Worm (Caenorhabditis elegans) whole organism, L4 larva: Measurements from ENCODE around the gene Y50D4A.6.

Experiments
- F26F4.8 ChIP-seq: fragments of 200-800 bp; sonication (Bioruptor generic); conservative IDR thresholded peaks from 2 replicates; pipeline ENCODE4 v1.3.6; 2022; ENCODE audit warnings: missing genetic modification characterization, missing compliant biosample characterization
- F37D6.2 ChIP-seq: sonication (generic microtip); optimal IDR thresholded peaks from 2 replicates; lab custom pipeline; 2016; ENCODE audit warnings: mild to moderate bottlenecking, missing genetic modification characterization, missing compliant biosample characterization
- R02D3.7 ChIP-seq: fragments of 150-350 bp; sonication (generic microtip); optimal IDR thresholded peaks from 3 replicates; lab custom pipeline; 2014; ENCODE audit warnings: missing biosample characterization, missing genetic modification characterization
- T26A8.4 ChIP-seq: fragments of 200-800 bp; sonication (Bioruptor generic); IDR thresholded peaks from 2 replicates; pipeline ENCODE4 v1.3.6; 2022; ENCODE audit warnings: missing genetic modification characterization, missing compliant biosample characterization
- Y105C5A.15 ChIP-seq: fragments of 200-800 bp; sonication (Bioruptor generic); IDR thresholded peaks from 2 replicates; pipeline ENCODE4 v1.3.6; 2022; ENCODE audit warnings: missing genetic modification characterization, missing compliant biosample characterization
- Y5F2A.4 ChIP-seq: fragments of 200-800 bp; sonication (Bioruptor generic); optimal IDR thresholded peaks from 2 replicates; lab custom pipeline; 2018; ENCODE audit warnings: mild to moderate bottlenecking, missing genetic modification characterization, missing compliant biosample characterization
- ZK546.5 ChIP-seq, 2 experiments: sonication (generic microtip); optimal IDR thresholded peaks; 2 replicates each; lab custom pipeline; 2017; ENCODE audit warnings: missing biosample characterization in 2 of 2, missing genetic modification characterization in 2 of 2
- aha-1 ChIP-seq: fragments of 150-350 bp; peaks from one replicate; lab custom pipeline; 2014; ENCODE audit warnings: missing biosample characterization, missing genetic modification characterization
- aly-2 ChIP-seq: sonication (generic microtip); optimal IDR thresholded peaks from 2 replicates; lab custom pipeline; 2018; ENCODE audit warnings: missing biosample characterization, missing genetic modification characterization
- ama-1 ChIP-seq: fragments of 150-350 bp; optimal IDR thresholded peaks from 2 replicates; lab custom pipeline; 2014; ENCODE audit warnings: inconsistent platforms, mixed read lengths
- ceh-32 ChIP-seq: sonication (generic microtip); optimal IDR thresholded peaks from 2 replicates; lab custom pipeline; 2016; ENCODE audit warnings: mild to moderate bottlenecking, missing genetic modification characterization, missing compliant biosample characterization; ENCODE audit not compliant: poor library complexity
- ceh-62 ChIP-seq: sonication (generic microtip); optimal IDR thresholded peaks from 2 replicates; lab custom pipeline; 2017; ENCODE audit warnings: missing biosample characterization, missing genetic modification characterization
- ces-1 ChIP-seq: fragments of 150-350 bp; sonication (generic microtip); optimal IDR thresholded peaks from 4 replicates; lab custom pipeline; 2014; ENCODE audit warnings: missing biosample characterization, missing genetic modification reagents, missing genetic modification characterization
- cey-2 ChIP-seq: sonication (generic microtip); optimal IDR thresholded peaks from 3 replicates; lab custom pipeline; 2017; ENCODE audit warnings: missing genetic modification characterization, mild to moderate bottlenecking, missing compliant biosample characterization, antibody characterized with exemption, borderline replicate concordance; ENCODE audit not compliant: insufficient read depth
- ctbp-1 ChIP-seq: fragments of 200-800 bp; sonication (Bioruptor generic); IDR thresholded peaks from 2 replicates; pipeline ENCODE4 v1.3.6; 2022; ENCODE audit warnings: missing genetic modification reagents, missing genetic modification characterization, missing compliant biosample characterization
- daf-12 ChIP-seq: fragments of 150-350 bp; optimal IDR thresholded peaks from 2 replicates; lab custom pipeline; 2014; ENCODE audit warnings: missing biosample characterization, missing genetic modification reagents, missing genetic modification characterization
- daf-16 ChIP-seq, 3 experiments: sonication (generic microtip); optimal IDR thresholded peaks; 2 replicates each; lab custom pipeline; 2016 to 2017; ENCODE audit warnings: missing genetic modification characterization in 3 of 3, missing genetic modification reagents in 3 of 3, mild to moderate bottlenecking in 2 of 3, missing compliant biosample characterization in 2 of 3, missing biosample characterization in 1 of 3, moderate library complexity in 1 of 3
- daf-8 ChIP-seq: fragments of 200-800 bp; sonication (Bioruptor generic); IDR thresholded peaks from 2 replicates; pipeline ENCODE4 v1.3.6; 2022; ENCODE audit warnings: missing genetic modification characterization, missing compliant biosample characterization
- dmd-6 ChIP-seq: fragments of 200-800 bp; sonication (Bioruptor generic); IDR thresholded peaks from 2 replicates; pipeline ENCODE4 v1.3.6; 2022; ENCODE audit warnings: missing genetic modification reagents, missing genetic modification characterization, missing compliant biosample characterization
- dmd-9 ChIP-seq: fragments of 200-800 bp; sonication (Bioruptor generic); IDR thresholded peaks from 2 replicates; pipeline ENCODE4 v1.3.6; 2022; ENCODE audit warnings: missing genetic modification reagents, missing genetic modification characterization, missing compliant biosample characterization
- egl-43 ChIP-seq: fragments of 200-800 bp; sonication (Bioruptor generic); IDR thresholded peaks from 2 replicates; pipeline ENCODE4 v1.3.6; 2022; ENCODE audit warnings: missing genetic modification reagents, missing genetic modification characterization, missing compliant biosample characterization
- fkh-10 ChIP-seq: fragments of 150-350 bp; optimal IDR thresholded peaks from 2 replicates; lab custom pipeline; 2014; ENCODE audit warnings: missing biosample characterization, missing genetic modification reagents, missing genetic modification characterization
- lim-7 ChIP-seq: fragments of 200-800 bp; sonication (Bioruptor generic); IDR thresholded peaks from 2 replicates; pipeline ENCODE4 v1.3.6; 2022; ENCODE audit warnings: missing genetic modification characterization, missing compliant biosample characterization
- lin-1 ChIP-seq: fragments of 200-800 bp; sonication (Bioruptor generic); IDR thresholded peaks from 2 replicates; pipeline ENCODE4 v1.3.6; 2022; ENCODE audit warnings: missing genetic modification reagents, missing genetic modification characterization, missing compliant biosample characterization
- lin-13 ChIP-seq: fragments of 150-350 bp; optimal IDR thresholded peaks from 2 replicates; lab custom pipeline; 2014; ENCODE audit warnings: missing biosample characterization, missing genetic modification reagents, missing genetic modification characterization
- lin-15B ChIP-seq: fragments of 150-350 bp; sonication (generic microtip); optimal IDR thresholded peaks from 3 replicates; lab custom pipeline; 2014; ENCODE audit warnings: missing biosample characterization, missing genetic modification characterization
- lin-38 ChIP-seq: fragments of 200-800 bp; sonication (Bioruptor generic); IDR thresholded peaks from 2 replicates; pipeline ENCODE4 v1.3.6; 2022; ENCODE audit warnings: missing genetic modification reagents, missing genetic modification characterization, missing compliant biosample characterization
- lin-39 ChIP-seq: fragments of 150-350 bp; optimal IDR thresholded peaks from 2 replicates; lab custom pipeline; 2014; ENCODE audit warnings: missing biosample characterization, missing genetic modification reagents, missing genetic modification characterization
- lir-3 ChIP-seq: sonication (generic microtip); optimal IDR thresholded peaks from 2 replicates; lab custom pipeline; 2016; ENCODE audit warnings: mild to moderate bottlenecking, missing genetic modification characterization, missing compliant biosample characterization
- lsy-2 ChIP-seq, 2 experiments: fragments of 150-350 bp in 1 of 2; sonication (generic microtip) in 1 of 2; optimal IDR thresholded peaks; 2 replicates each; lab custom pipeline; 2014 to 2017; ENCODE audit warnings: missing biosample characterization in 2 of 2, missing genetic modification characterization in 2 of 2
- madf-5 ChIP-seq, 2 experiments: fragments of 200-800 bp; sonication (Bioruptor generic); IDR thresholded peaks; 2 replicates each; pipeline ENCODE4 v1.3.6; 2022; ENCODE audit warnings: missing compliant biosample characterization in 2 of 2, missing genetic modification characterization in 2 of 2
- madf-9 ChIP-seq: fragments of 200-800 bp; sonication (Bioruptor generic); conservative IDR thresholded peaks from 2 replicates; pipeline ENCODE4 v1.3.6; 2022; ENCODE audit warnings: missing genetic modification reagents, missing genetic modification characterization, missing compliant biosample characterization
- mxl-3 ChIP-seq: fragments of 200-800 bp; sonication (Bioruptor generic); optimal IDR thresholded peaks from 2 replicates; lab custom pipeline; 2018; ENCODE audit warnings: mild to moderate bottlenecking, missing genetic modification characterization, missing compliant biosample characterization
- nhr-10 ChIP-seq: fragments of 150-350 bp; optimal IDR thresholded peaks from 2 replicates; lab custom pipeline; 2014; ENCODE audit warnings: missing biosample characterization, missing genetic modification characterization
- nhr-237 ChIP-seq: sonication (generic microtip); optimal IDR thresholded peaks from 2 replicates; lab custom pipeline; 2017; ENCODE audit warnings: missing biosample characterization, missing genetic modification characterization
- nhr-28 ChIP-seq: fragments of 150-350 bp; optimal IDR thresholded peaks from 2 replicates; lab custom pipeline; 2014; ENCODE audit warnings: missing biosample characterization, missing genetic modification characterization
- nhr-48 ChIP-seq: sonication (generic microtip); optimal IDR thresholded peaks from 2 replicates; lab custom pipeline; 2016; ENCODE audit warnings: mild to moderate bottlenecking, missing genetic modification characterization, missing compliant biosample characterization
- nhr-77 ChIP-seq: fragments of 150-350 bp; optimal IDR thresholded peaks from 2 replicates; lab custom pipeline; 2014; ENCODE audit warnings: missing biosample characterization, missing genetic modification characterization
- pha-4 ChIP-seq, 2 experiments: fragments of 150-350 bp in 1 of 2; fragments of 200-800 bp in 1 of 2; sonication (Bioruptor generic) in 1 of 2; IDR thresholded peaks in 1 of 2; optimal IDR thresholded peaks in 1 of 2; 2 replicates each; pipeline versions ENCODE4 v1.3.6 to Lab custom; 2014 to 2022; ENCODE audit warnings: missing genetic modification characterization in 2 of 2, missing genetic modification reagents in 2 of 2, missing biosample characterization in 1 of 2, missing compliant biosample characterization in 1 of 2
- pqm-1 ChIP-seq: sonication (generic microtip); optimal IDR thresholded peaks from 2 replicates; lab custom pipeline; 2017; ENCODE audit warnings: missing biosample characterization, missing genetic modification characterization
- rbr-2 ChIP-seq: sonication (generic microtip); optimal IDR thresholded peaks from 2 replicates; lab custom pipeline; 2016; ENCODE audit warnings: missing genotype, missing genetic modification characterization, missing compliant biosample characterization
- saeg-2 ChIP-seq: fragments of 200-800 bp; sonication (Bioruptor generic); IDR thresholded peaks from 2 replicates; pipeline ENCODE4 v1.3.6; 2022; ENCODE audit warnings: missing genetic modification reagents, missing genetic modification characterization, missing compliant biosample characterization
- snpc-4 ChIP-seq: fragments of 150-350 bp; optimal IDR thresholded peaks from 2 replicates; lab custom pipeline; 2014; ENCODE audit warnings: missing biosample characterization, missing genetic modification characterization
- tag-97 ChIP-seq: fragments of 200-800 bp; sonication (Bioruptor generic); IDR thresholded peaks from 2 replicates; pipeline ENCODE4 v1.3.6; 2022; ENCODE audit warnings: missing genetic modification characterization, missing compliant biosample characterization
- unc-130 ChIP-seq: sonication (generic microtip); optimal IDR thresholded peaks from 2 replicates; lab custom pipeline; 2016; ENCODE audit warnings: missing genetic modification reagents, missing genetic modification characterization, missing compliant biosample characterization
- zag-1 ChIP-seq: fragments of 150-350 bp; optimal IDR thresholded peaks from 2 replicates; lab custom pipeline; 2014; ENCODE audit warnings: missing biosample characterization, missing genetic modification characterization
- zfp-2 ChIP-seq: sonication (generic microtip); optimal IDR thresholded peaks from 2 replicates; lab custom pipeline; 2016; ENCODE audit warnings: mild to moderate bottlenecking, missing genetic modification characterization, missing compliant biosample characterization
- zfp-3 ChIP-seq: fragments of 200-800 bp; sonication (Bioruptor generic); conservative IDR thresholded peaks from 2 replicates; pipeline ENCODE4 v1.3.6; 2022; ENCODE audit warnings: missing genetic modification reagents, missing genetic modification characterization, missing compliant biosample characterization
- zip-11 ChIP-seq: fragments of 200-800 bp; sonication (Bioruptor generic); IDR thresholded peaks from 2 replicates; pipeline ENCODE4 v1.3.6; 2022; ENCODE audit warnings: missing genetic modification characterization, missing compliant biosample characterization
- zip-2 ChIP-seq: fragments of 150-350 bp; optimal IDR thresholded peaks from 2 replicates; lab custom pipeline; 2014; ENCODE audit warnings: missing biosample characterization, missing genetic modification characterization
- ztf-11 ChIP-seq: fragments of 150-350 bp; optimal IDR thresholded peaks from 2 replicates; lab custom pipeline; 2014; ENCODE audit warnings: missing biosample characterization, missing genetic modification characterization
- ztf-7 ChIP-seq: fragments of 150-350 bp; optimal IDR thresholded peaks from 2 replicates; lab custom pipeline; 2014; ENCODE audit warnings: missing biosample characterization, missing genetic modification characterization

Y50D4A.6 gene

DNA sequence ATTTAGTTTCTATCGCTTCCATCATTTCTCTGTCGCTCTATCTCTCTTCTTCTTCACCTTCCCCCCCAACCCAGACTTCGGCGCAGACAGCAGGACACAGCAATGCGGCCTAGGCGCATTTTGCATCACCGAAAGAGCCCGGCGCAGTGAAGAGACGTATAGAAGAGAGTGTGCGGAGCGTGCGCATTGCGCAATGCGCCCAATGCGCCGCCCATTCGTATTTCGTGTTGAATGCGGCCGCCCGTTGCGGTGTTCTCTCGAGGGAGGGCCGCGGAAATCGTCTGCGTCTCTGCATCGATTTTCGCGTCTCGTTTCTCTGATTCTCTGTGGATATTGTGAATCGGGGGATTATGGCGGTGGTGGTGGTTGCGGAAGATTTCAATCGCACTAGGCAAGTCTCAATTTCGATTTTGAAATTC, 47.7 kb downstream of the Y50D4A.6 start (continued):
- TF ChIP-seq dmd-6 (GFP tag; lab: Robert Waterston, UW) (peak; percentile 100), zip-2 (tag; lab: Kevin White, UChicago) (peak; percentile 86), F37D6.2 (tag; lab: Kevin White, UChicago) (peak; percentile 98), lin-39 (tag; lab: Kevin White, UChicago) (peak; percentile 3), cey-2 (no peak), nhr-48 (peak; percentile 98), ceh-32 (tag; lab: Kevin White, UChicago) (peak; percentile 89), ces-1 (GFP tag; lab: Kevin White, UChicago) (peak; percentile 76), aha-1 (tag; lab: Kevin White, UChicago) (peak; percentile 99), Y105C5A.15 (GFP tag; lab: Robert Waterston, UW) (0 out of 2 replicates have a peak, but pooled peaks have one; percentile 8), daf-8 (GFP tag; lab: Robert Waterston, UW) (peak; percentile 96), zag-1 (tag; lab: Kevin White, UChicago) (peak; percentile 70), ztf-7 (tag; lab: Kevin White, UChicago) (peak; percentile 23), Y5F2A.4 (GFP tag; lab: Kevin White, UChicago) (peak; percentile 80), madf-5 (GFP tag; IDR thresholded peaks at IDR 0.05; lab: Robert Waterston, UW) (peak; percentile 39 to 77; a peak in 1 of 4 replicates), daf-16 (GFP tag; optimal IDR thresholded peaks at IDR 0.05; lab: Kevin White, UChicago) (peak; percentile 93 to 98), daf-16 (tag; optimal IDR thresholded peaks at IDR 0.05; lab: Kevin White, UChicago) (peak; percentile 80), ceh-62 (tag; lab: Kevin White, UChicago) (no peak), lin-15B (tag; lab: Kevin White, UChicago) (no peak), ctbp-1 (GFP tag; lab: Robert Waterston, UW) (peak; percentile 99), T26A8.4 (GFP tag; lab: Robert Waterston, UW) (peak; percentile 99), rbr-2 (tag; lab: Kevin White, UChicago) (peak; percentile 99), lin-1 (peak; percentile 97), saeg-2 (GFP tag; lab: Robert Waterston, UW) (peak; percentile 100), unc-130 (GFP tag; lab: Kevin White, UChicago) (peak; percentile 44), lir-3 (tag; lab: Kevin White, UChicago) (peak; percentile 93), egl-43 (peak; percentile 100), nhr-77 (peak; percentile 97), tag-97 (GFP tag; lab: Robert Waterston, UW) (no peak), fkh-10 (GFP tag; lab: Kevin White, UChicago) (peak; percentile 98), snpc-4 (no peak), mxl-3 (GFP tag; lab: Kevin White, UChicago) (peak; percentile 98), R02D3.7 (tag; lab: Kevin White, UChicago) (no peak), ztf-11 (tag; lab: Kevin White, UChicago) (no peak), pqm-1 (peak; percentile 71), ZK546.5 (tag; optimal IDR thresholded peaks at IDR 0.05; lab: Kevin White, UChicago) (peak in 1 of 2 experiments; percentile 75), nhr-237 (peak; percentile 81), lin-13 (GFP tag; lab: Kevin White, UChicago) (peak; percentile 98), nhr-28 (tag; lab: Kevin White, UChicago) (peak; percentile 97), F26F4.8 (GFP tag; lab: Robert Waterston, UW) (no peak), zip-11 (GFP tag; lab: Robert Waterston, UW) (no peak), zfp-2 (tag; lab: Kevin White, UChicago) (peak; percentile 86), pha-4 (GFP tag; IDR thresholded peaks at IDR 0.05; lab: Robert Waterston, UW) (peak; percentile 98), pha-4 (tag; optimal IDR thresholded peaks at IDR 0.05; lab: Kevin White, UChicago) (no peak), dmd-9 (GFP tag; lab: Robert Waterston, UW) (peak; percentile 98), aly-2 (tag; lab: Kevin White, UChicago) (no peak), nhr-10 (tag; lab: Kevin White, UChicago) (peak; percentile 98), lsy-2 (tag; optimal IDR thresholded peaks at IDR 0.05; lab: Kevin White, UChicago) (peak; percentile 93 to 95), lim-7 (GFP tag; lab: Robert Waterston, UW) (peak; percentile 57), daf-12 (tag; lab: Kevin White, UChicago) (no peak), ama-1 (lab: Kevin White, UChicago) (peak; percentile 1), zfp-3 (GFP tag; lab: Robert Waterston, UW) (peak; percentile 99), madf-9 (GFP tag; lab: Robert Waterston, UW) (peak; percentile 100), lin-38 (GFP tag; lab: Robert Waterston, UW) (peak; percentile 91)
